Worm (Caenorhabditis elegans) whole organism, L4/young adult: ENCODE measurements around the gene best-16.

Experiments
- W03F9.2 ChIP-seq: fragments of 150-350 bp; optimal IDR thresholded peaks from 2 replicates; lab custom pipeline; 2014; ENCODE audit warnings: missing biosample characterization, missing genetic modification characterization
- dao-5 ChIP-seq: sonication (generic microtip); optimal IDR thresholded peaks from 2 replicates; lab custom pipeline; 2016; ENCODE audit warnings: missing genotype, missing genetic modification characterization, moderate library complexity, missing compliant biosample characterization
- him-1 ChIP-seq: sonication (generic microtip); optimal IDR thresholded peaks from 2 replicates; lab custom pipeline; 2016; ENCODE audit warnings: missing genotype, missing genetic modification reagents, missing genetic modification characterization, missing compliant biosample characterization

best-16 gene

ce11 chrIV:7219398-7220087 lies 23.9 kb upstream of the best-16 start, which contains the start of the genes glb-23 and R13A1.1:
Gene glb-23, minus strand, starts transcription at chrIV:7219498.
Gene R13A1.1, plus strand, starts transcription at chrIV:7220037.
- TF ChIP-seq dao-5 (tag; lab: Kevin White, UChicago) (no peak), W03F9.2 (tag; lab: Kevin White, UChicago) (no peak), him-1 (no peak)

ce11 chrIV:7216210-7216609 lies 20.6 kb upstream of the best-16 start:
- TF ChIP-seq dao-5 (tag; lab: Kevin White, UChicago) (no peak), W03F9.2 (tag; lab: Kevin White, UChicago) (no peak), him-1 (no peak)

- no peak for TF ChIP-seq him-1
- no peak for TF ChIP-seq dao-5 (tag; lab: Kevin White, UChicago)
- no peak for TF ChIP-seq W03F9.2 (tag; lab: Kevin White, UChicago)
Observed at ce11 chrIV:7212769-7213168, 17.1 kb upstream of the best-16 start.

- TF ChIP-seq W03F9.2 (tag; lab: Kevin White, UChicago) (no peak), dao-5 (tag; lab: Kevin White, UChicago) (no peak), him-1 (no peak)
Observed at ce11 chrIV:7211313-7211712, 15.7 kb upstream of the best-16 start.

- no peak for TF ChIP-seq him-1
- no peak for TF ChIP-seq W03F9.2 (tag; lab: Kevin White, UChicago)
- TF ChIP-seq dao-5 (tag; lab: Kevin White, UChicago): no peak
Observed at ce11 chrIV:7208961-7209360, 13.3 kb upstream of the best-16 start.

ce11 chrIV:7205969-7206368 lies 10.3 kb upstream of the best-16 start, which contains the start of gene kcc-1:
Gene kcc-1, plus strand, starts transcription at chrIV:7206269.
- TF ChIP-seq W03F9.2 (tag; lab: Kevin White, UChicago) (no peak), him-1 (no peak), dao-5 (tag; lab: Kevin White, UChicago) (no peak)

ce11 chrIV:7203696-7204095 lies 8.1 kb upstream of the best-16 start, which contains the start of gene R13A1.3:
Gene R13A1.3, plus strand, starts transcription at chrIV:7203996.
- no peak for TF ChIP-seq W03F9.2 (tag; lab: Kevin White, UChicago)
- no peak for TF ChIP-seq him-1

ce11 chrIV:7196853-7197252 lies 1.2 kb upstream of the best-16 start, which contains the start of gene unc-8:
Gene unc-8, plus strand, starts transcription at chrIV:7197153.
- TF ChIP-seq him-1 (no peak), W03F9.2 (tag; lab: Kevin White, UChicago) (no peak), dao-5 (tag; lab: Kevin White, UChicago) (no peak)

- no peak for TF ChIP-seq W03F9.2 (tag; lab: Kevin White, UChicago)
- no peak for TF ChIP-seq him-1
- TF ChIP-seq dao-5 (tag; lab: Kevin White, UChicago): no peak
Observed at ce11 chrIV:7191745-7192144, 3.9 kb downstream of the best-16 start, which contains the start of gene R13A1.5. Gene R13A1.5, minus strand, starts transcription at chrIV:7191845.

- no peak for TF ChIP-seq him-1
Observed at ce11 chrIV:7190409-7190808, 5.2 kb downstream of the best-16 start.

ce11 chrIV:7188528-7189422 lies 6.9 kb downstream of the best-16 start, which contains the start of gene srlf-7:
Gene srlf-7, plus strand, starts transcription at chrIV:7189287.
- TF ChIP-seq dao-5 (tag; lab: Kevin White, UChicago) (no peak), W03F9.2 (tag; lab: Kevin White, UChicago) (peak; percentile 15)

- TF ChIP-seq dao-5 (tag; lab: Kevin White, UChicago) (no peak), W03F9.2 (tag; lab: Kevin White, UChicago) (no peak), him-1 (no peak)
Observed at ce11 chrIV:7188030-7188429, 7.6 kb downstream of the best-16 start, which contains the start of gene C42D4.13. Gene C42D4.13, minus strand, starts transcription at chrIV:7188130.

- TF ChIP-seq dao-5 (tag; lab: Kevin White, UChicago) (no peak), him-1 (no peak), W03F9.2 (tag; lab: Kevin White, UChicago) (no peak)
Observed at ce11 chrIV:7186756-7187155, 8.9 kb downstream of the best-16 start, which contains the start of gene str-249. Gene str-249, minus strand, starts transcription at chrIV:7186856.

- no peak for TF ChIP-seq W03F9.2 (tag; lab: Kevin White, UChicago)
- TF ChIP-seq him-1: no peak
- no peak for TF ChIP-seq dao-5 (tag; lab: Kevin White, UChicago)
Observed at ce11 chrIV:7184597-7184996, 11.0 kb downstream of the best-16 start, which contains the start of gene clec-179. Gene clec-179, minus strand, starts transcription at chrIV:7184697.
